Worm (Caenorhabditis elegans): ENCODE data around the gene F59D12.2.

DNA sequence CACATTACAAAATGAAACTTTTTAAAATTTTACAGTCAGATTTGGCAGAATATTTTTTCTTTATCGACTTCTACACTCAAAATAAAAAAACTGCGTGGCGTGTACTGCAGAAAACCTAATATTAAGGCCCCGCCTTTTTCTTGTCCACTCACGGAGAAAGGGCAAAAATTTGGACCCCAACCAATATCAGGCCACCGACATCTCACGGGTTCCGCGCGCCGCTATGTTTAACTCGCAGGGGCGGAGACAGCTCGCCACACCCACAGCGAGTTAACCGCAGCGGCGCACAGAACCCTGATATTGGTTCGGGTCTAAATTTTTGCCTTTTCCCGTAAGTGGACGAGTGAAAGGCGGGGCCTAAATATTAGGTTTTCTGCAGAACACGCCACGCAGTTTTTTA is 11.8 kb downstream of the F59D12.2 start:
- TF ChIP-seq cog-1 (tag; optimal IDR thresholded peaks at IDR 0.05) (no peak), flt-1 (GFP tag; IDR thresholded peaks at IDR 0.05) (no peak), T22C8.4 (GFP tag; IDR thresholded peaks at IDR 0.05) (no peak), ztf-23 (GFP tag; IDR thresholded peaks at IDR 0.05) (no peak), tab-1 (GFP tag; IDR thresholded peaks at IDR 0.05) (no peak), ztf-29 (GFP tag; IDR thresholded peaks at IDR 0.05) (no peak), med-1 (GFP tag; optimal IDR thresholded peaks at IDR 0.05; ENCODE audit: insufficient read depth) (no peak)

Measured in whole organism, midembryonic.